Worm (Caenorhabditis elegans): Measurements from ENCODE around the gene ubc-18.

DNA sequence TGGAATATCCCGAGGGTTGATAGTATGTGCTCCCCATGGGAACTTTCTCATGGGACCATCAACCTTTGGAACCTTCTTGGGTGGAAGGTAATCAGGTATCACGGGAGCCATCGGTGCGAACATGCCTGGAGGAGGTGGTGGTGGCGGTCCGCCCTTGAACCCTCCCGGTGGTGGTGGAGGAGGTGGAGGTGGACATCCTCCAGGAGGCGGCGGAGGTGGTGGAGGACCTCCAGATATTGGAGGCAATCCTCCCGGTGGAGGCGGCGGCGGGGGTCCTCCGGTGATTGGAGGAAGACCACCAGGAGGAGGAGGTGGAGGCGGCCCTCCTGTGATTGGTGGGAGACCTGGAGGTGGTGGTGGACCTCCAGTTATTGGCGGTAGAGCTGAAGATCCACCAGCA, 42.5 kb downstream of the ubc-18 start:
- TF ChIP-seq him-1 (tag; optimal IDR thresholded peaks at IDR 0.05) (no peak), dao-5 (tag; optimal IDR thresholded peaks at IDR 0.05) (no peak)

Data from whole organism, L4/young adult.